Worm (Caenorhabditis elegans) whole organism, L2 larva: ENCODE data around the gene odc-1.

Experiments
- C34F6.9 ChIP-seq: fragments of 150-350 bp; optimal IDR thresholded peaks from 2 replicates; lab custom pipeline; 2014; ENCODE audit warnings: missing biosample characterization, missing genetic modification characterization
- F13H6.1 ChIP-seq: sonication (generic microtip); optimal IDR thresholded peaks from 2 replicates; lab custom pipeline; 2016; ENCODE audit warnings: missing genetic modification characterization, missing compliant biosample characterization
- R02D3.7 ChIP-seq: fragments of 150-350 bp; optimal IDR thresholded peaks from 2 replicates; lab custom pipeline; 2014; ENCODE audit warnings: missing biosample characterization, missing genetic modification characterization
- Y55F3AM.14 ChIP-seq: fragments of 200-800 bp; sonication (Bioruptor generic); optimal IDR thresholded peaks from 2 replicates; lab custom pipeline; 2018; ENCODE audit warnings: mild to moderate bottlenecking, missing genetic modification characterization, missing compliant biosample characterization
- ZK546.5 ChIP-seq: sonication (generic microtip); optimal IDR thresholded peaks from 2 replicates; lab custom pipeline; 2017; ENCODE audit warnings: missing biosample characterization, missing genetic modification characterization
- alr-1 ChIP-seq: fragments of 150-350 bp; optimal IDR thresholded peaks from 2 replicates; lab custom pipeline; 2014; ENCODE audit warnings: missing biosample characterization, missing genetic modification characterization
- aly-2 ChIP-seq: fragments of 150-350 bp; optimal IDR thresholded peaks from 2 replicates; lab custom pipeline; 2014; ENCODE audit warnings: missing biosample characterization, missing genetic modification characterization
- ama-1 ChIP-seq: fragments of 150-350 bp; optimal IDR thresholded peaks from 2 replicates; lab custom pipeline; 2018; ENCODE audit warnings: inconsistent platforms
- blmp-1 ChIP-seq: sonication (generic microtip); optimal IDR thresholded peaks from 2 replicates; lab custom pipeline; 2017; ENCODE audit warnings: missing genetic modification characterization, mild to moderate bottlenecking, missing compliant biosample characterization, antibody characterized with exemption, moderate library complexity; ENCODE audit not compliant: insufficient read depth
- ceh-16 ChIP-seq: fragments of 150-350 bp; optimal IDR thresholded peaks from 2 replicates; lab custom pipeline; 2014; ENCODE audit warnings: missing biosample characterization, missing genetic modification characterization
- ceh-82 ChIP-seq: fragments of 150-350 bp; optimal IDR thresholded peaks from 2 replicates; lab custom pipeline; 2014; ENCODE audit warnings: missing biosample characterization, missing genetic modification characterization
- crh-2 ChIP-seq: sonication (generic microtip); optimal IDR thresholded peaks from 2 replicates; lab custom pipeline; 2017; ENCODE audit warnings: missing biosample characterization, missing genetic modification characterization
- dmd-4 ChIP-seq: sonication (generic microtip); optimal IDR thresholded peaks from 2 replicates; lab custom pipeline; 2017; ENCODE audit warnings: missing biosample characterization, missing genetic modification characterization
- egl-27 ChIP-seq: sonication (generic microtip); optimal IDR thresholded peaks from 3 replicates; lab custom pipeline; 2017; ENCODE audit warnings: missing biosample characterization, missing genetic modification reagents, missing genetic modification characterization
- elt-1 ChIP-seq: fragments of 150-350 bp; optimal IDR thresholded peaks from 2 replicates; lab custom pipeline; 2014; ENCODE audit warnings: missing biosample characterization, missing genetic modification characterization
- elt-3 ChIP-seq: sonication (generic microtip); optimal IDR thresholded peaks from 2 replicates; lab custom pipeline; 2017; ENCODE audit warnings: missing biosample characterization, missing genetic modification characterization
- fos-1 ChIP-seq: fragments of 150-350 bp; optimal IDR thresholded peaks from 2 replicates; lab custom pipeline; 2014; ENCODE audit warnings: missing biosample characterization, missing genetic modification characterization
- gmeb-1 ChIP-seq: fragments of 150-350 bp; optimal IDR thresholded peaks from 2 replicates; lab custom pipeline; 2014; ENCODE audit warnings: missing biosample characterization, missing genetic modification characterization
- lin-11 ChIP-seq: fragments of 150-350 bp; sonication (generic microtip); optimal IDR thresholded peaks from 2 replicates; lab custom pipeline; 2014; ENCODE audit warnings: missing biosample characterization, missing genetic modification characterization, inconsistent platforms, mixed read lengths
- lin-13 ChIP-seq: fragments of 150-350 bp; optimal IDR thresholded peaks from 2 replicates; lab custom pipeline; 2014; ENCODE audit warnings: missing biosample characterization, missing genetic modification reagents, missing genetic modification characterization
- lin-39 ChIP-seq: fragments of 150-350 bp; optimal IDR thresholded peaks from 2 replicates; lab custom pipeline; 2014; ENCODE audit warnings: missing biosample characterization, missing genetic modification reagents, missing genetic modification characterization
- lsy-2 ChIP-seq, 2 experiments: fragments of 150-350 bp in 1 of 2; sonication (generic microtip) in 1 of 2; optimal IDR thresholded peaks; 2 replicates each; lab custom pipeline; 2014 to 2017; ENCODE audit warnings: missing biosample characterization in 2 of 2, missing genetic modification characterization in 2 of 2
- mab-5 ChIP-seq: fragments of 150-350 bp; optimal IDR thresholded peaks from 2 replicates; lab custom pipeline; 2014; ENCODE audit warnings: missing biosample characterization, missing genetic modification characterization
- mbf-1 ChIP-seq: sonication (generic microtip); optimal IDR thresholded peaks from 2 replicates; lab custom pipeline; 2017; ENCODE audit warnings: missing biosample characterization, missing genetic modification characterization
- mdl-1 ChIP-seq, 2 experiments: fragments of 150-350 bp in 1 of 2; sonication (generic microtip) in 1 of 2; optimal IDR thresholded peaks; 2 replicates each; lab custom pipeline; 2017; ENCODE audit warnings: missing biosample characterization in 2 of 2, missing genetic modification characterization in 2 of 2
- nhr-10 ChIP-seq: sonication (generic microtip); optimal IDR thresholded peaks from 2 replicates; lab custom pipeline; 2017; ENCODE audit warnings: missing biosample characterization, missing genetic modification characterization
- nhr-11 ChIP-seq: fragments of 150-350 bp; optimal IDR thresholded peaks from 2 replicates; lab custom pipeline; 2014; ENCODE audit warnings: missing biosample characterization, missing genetic modification characterization
- nhr-12 ChIP-seq: fragments of 150-350 bp; optimal IDR thresholded peaks from 2 replicates; lab custom pipeline; 2014; ENCODE audit warnings: missing biosample characterization, missing genetic modification characterization
- nhr-129 ChIP-seq: fragments of 150-350 bp; optimal IDR thresholded peaks from 2 replicates; lab custom pipeline; 2014; ENCODE audit warnings: missing biosample characterization, missing genetic modification characterization
- nhr-21 ChIP-seq: fragments of 150-350 bp; optimal IDR thresholded peaks from 2 replicates; lab custom pipeline; 2014; ENCODE audit warnings: missing biosample characterization, missing genetic modification characterization
- nhr-23 ChIP-seq: fragments of 150-350 bp; optimal IDR thresholded peaks from 2 replicates; lab custom pipeline; 2014; ENCODE audit warnings: missing biosample characterization, missing genetic modification reagents, missing genetic modification characterization
- nhr-237 ChIP-seq: fragments of 150-350 bp; optimal IDR thresholded peaks from 2 replicates; lab custom pipeline; 2014; ENCODE audit warnings: missing biosample characterization, missing genetic modification characterization
- nhr-25 ChIP-seq: fragments of 150-350 bp; sonication (generic microtip); optimal IDR thresholded peaks from 3 replicates; lab custom pipeline; 2014; ENCODE audit warnings: missing biosample characterization, missing genetic modification characterization
- nhr-6 ChIP-seq: fragments of 150-350 bp; optimal IDR thresholded peaks from 2 replicates; lab custom pipeline; 2014; ENCODE audit warnings: missing biosample characterization, missing genetic modification characterization
- nhr-77 ChIP-seq: fragments of 150-350 bp; optimal IDR thresholded peaks from 2 replicates; lab custom pipeline; 2014; ENCODE audit warnings: missing biosample characterization, missing genetic modification characterization
- peb-1 ChIP-seq: fragments of 150-350 bp; optimal IDR thresholded peaks from 2 replicates; lab custom pipeline; 2014; ENCODE audit warnings: missing biosample characterization, missing genetic modification characterization
- sem-4 ChIP-seq: fragments of 150-350 bp; optimal IDR thresholded peaks from 2 replicates; lab custom pipeline; 2014; ENCODE audit warnings: missing biosample characterization, missing genetic modification reagents, missing genetic modification characterization
- skn-1 ChIP-seq: sonication (generic microtip); optimal IDR thresholded peaks from 2 replicates; lab custom pipeline; 2017; ENCODE audit warnings: missing biosample characterization, missing genetic modification characterization
- sma-3 ChIP-seq: sonication (generic microtip); optimal IDR thresholded peaks from 2 replicates; lab custom pipeline; 2016; ENCODE audit warnings: missing genetic modification reagents, missing genetic modification characterization, missing compliant biosample characterization
- sma-9 ChIP-seq, 2 experiments: fragments of 150-350 bp in 1 of 2; sonication (generic microtip) in 1 of 2; optimal IDR thresholded peaks; 2 replicates each; lab custom pipeline; 2014 to 2016; ENCODE audit warnings: missing genetic modification characterization in 2 of 2, mild to moderate bottlenecking in 1 of 2, missing biosample characterization in 1 of 2, missing compliant biosample characterization in 1 of 2, missing genetic modification reagents in 1 of 2, moderate library complexity in 1 of 2
- snpc-4 ChIP-seq: fragments of 150-350 bp; optimal IDR thresholded peaks from 2 replicates; lab custom pipeline; 2014; ENCODE audit warnings: missing biosample characterization, missing genetic modification characterization
- unc-39 ChIP-seq: fragments of 150-350 bp; optimal IDR thresholded peaks from 2 replicates; lab custom pipeline; 2014; ENCODE audit warnings: missing biosample characterization, missing genetic modification characterization
- unc-55 ChIP-seq: fragments of 150-350 bp; sonication (generic microtip); optimal IDR thresholded peaks from 3 replicates; lab custom pipeline; 2014; ENCODE audit warnings: missing biosample characterization, missing genetic modification reagents, missing genetic modification characterization
- unc-62 ChIP-seq: fragments of 150-350 bp; optimal IDR thresholded peaks from 2 replicates; lab custom pipeline; 2014; ENCODE audit warnings: missing biosample characterization, missing genetic modification reagents, missing genetic modification characterization
- zag-1 ChIP-seq: fragments of 150-350 bp; optimal IDR thresholded peaks from 2 replicates; lab custom pipeline; 2014; ENCODE audit warnings: missing biosample characterization, missing genetic modification characterization
- ztf-1 ChIP-seq: fragments of 200-800 bp; sonication (Bioruptor generic); conservative IDR thresholded peaks from 2 replicates; pipeline ENCODE4 v1.3.6; 2022; ENCODE audit warnings: missing genetic modification characterization, missing compliant biosample characterization
- ztf-11 ChIP-seq: sonication (generic microtip); optimal IDR thresholded peaks from 2 replicates; lab custom pipeline; 2017; ENCODE audit warnings: missing biosample characterization, missing genetic modification characterization
- ztf-4 ChIP-seq: fragments of 150-350 bp; optimal IDR thresholded peaks from 2 replicates; lab custom pipeline; 2014; ENCODE audit warnings: missing biosample characterization, missing genetic modification characterization

Gene odc-1

ce11 chrV:6879490-6879889 is 20.5 kb downstream of the odc-1 start:
- TF ChIP-seq sma-3 (GFP tag; lab: Kevin White, UChicago) (peak; percentile 34), ceh-16 (peak; percentile 50), lin-11 (tag; lab: Kevin White, UChicago) (peak; percentile 59), egl-27 (peak; percentile 64), ztf-11 (peak; percentile 7), sem-4 (tag; lab: Kevin White, UChicago) (peak; percentile 61), aly-2 (tag; lab: Kevin White, UChicago) (no peak), lsy-2 (tag; optimal IDR thresholded peaks at IDR 0.05; lab: Kevin White, UChicago) (peak; percentile 61 to 67), nhr-25 (tag; lab: Kevin White, UChicago) (peak; percentile 56), nhr-10 (peak; percentile 0), peb-1 (no peak), mab-5 (tag; lab: Kevin White, UChicago) (peak; percentile 62), ZK546.5 (tag; lab: Kevin White, UChicago) (no peak), C34F6.9 (tag; lab: Kevin White, UChicago) (peak; percentile 82), nhr-77 (tag; lab: Kevin White, UChicago) (no peak), snpc-4 (peak; percentile 34), nhr-23 (tag; lab: Kevin White, UChicago) (no peak), R02D3.7 (no peak), nhr-11 (tag; lab: Kevin White, UChicago) (no peak), alr-1 (tag; lab: Kevin White, UChicago) (no peak), elt-3 (tag; lab: Kevin White, UChicago) (no peak), mbf-1 (tag; lab: Kevin White, UChicago) (no peak), blmp-1 (peak; percentile 38), nhr-6 (peak; percentile 12), nhr-12 (tag; lab: Kevin White, UChicago) (no peak), nhr-237 (tag; lab: Kevin White, UChicago) (no peak), nhr-129 (tag; lab: Kevin White, UChicago) (peak; percentile 89), unc-39 (peak; percentile 56), sma-9 (GFP tag; optimal IDR thresholded peaks at IDR 0.05; lab: Kevin White, UChicago) (peak; percentile 76), sma-9 (tag; optimal IDR thresholded peaks at IDR 0.05; lab: Kevin White, UChicago) (no peak), unc-62 (no peak), fos-1 (tag; lab: Kevin White, UChicago) (peak; percentile 67), ztf-1 (GFP tag; lab: Robert Waterston, UW) (no peak), ztf-4 (tag; lab: Kevin White, UChicago) (peak; percentile 36), ama-1 (no peak), gmeb-1 (peak; percentile 11), F13H6.1 (tag; lab: Kevin White, UChicago) (peak; percentile 95), Y55F3AM.14 (peak; percentile 30), unc-55 (peak; percentile 85), lin-13 (GFP tag; lab: Kevin White, UChicago) (peak; percentile 55), nhr-21 (tag; lab: Kevin White, UChicago) (peak; percentile 26), lin-39 (tag; lab: Kevin White, UChicago) (peak; percentile 48), elt-1 (no peak), dmd-4 (tag; lab: Kevin White, UChicago) (no peak), crh-2 (peak; percentile 21), mdl-1 (tag; optimal IDR thresholded peaks at IDR 0.05; lab: Kevin White, UChicago) (peak; percentile 51 to 61), zag-1 (tag; lab: Kevin White, UChicago) (peak; percentile 75), ceh-82 (peak; percentile 67), skn-1 (tag; lab: Kevin White, UChicago) (no peak)
